Fruit fly (Drosophila melanogaster): Measurements from ENCODE around the gene ND-39.

The ND-39 gene

DNA sequence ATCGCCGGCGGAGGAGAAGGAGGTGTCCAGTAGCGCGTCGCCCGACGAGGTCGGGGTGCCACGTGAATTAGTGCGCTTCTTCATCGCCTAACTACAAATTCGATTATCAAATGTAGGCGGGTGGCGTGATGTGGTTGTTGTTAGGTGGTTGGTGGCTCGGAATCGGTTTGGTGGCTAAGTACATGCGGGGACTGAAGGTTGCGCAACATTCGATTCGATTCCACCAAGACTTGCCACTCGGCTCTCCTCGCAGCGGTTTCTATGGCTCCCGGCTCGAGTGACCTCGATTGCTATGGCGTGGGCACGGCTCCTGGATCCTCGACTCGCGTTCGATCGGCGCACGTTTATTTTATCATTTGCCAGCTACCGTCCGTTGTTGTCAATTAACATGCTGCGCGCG, 33.9 kb downstream of the ND-39 start:
- no peak for TF ChIP-seq noc (tag; optimal IDR thresholded peaks at IDR 0.05)

DNA sequence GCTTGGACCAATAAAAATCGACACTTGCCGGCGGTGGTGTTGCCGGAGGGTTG, 34.1 kb downstream of the ND-39 start, which contains the start of gene Pss:
Pss (minus strand) TSS at position 32 of the 53 bp plus-strand sequence.
- TF ChIP-seq noc (tag; optimal IDR thresholded peaks at IDR 0.05): no peak

DNA sequence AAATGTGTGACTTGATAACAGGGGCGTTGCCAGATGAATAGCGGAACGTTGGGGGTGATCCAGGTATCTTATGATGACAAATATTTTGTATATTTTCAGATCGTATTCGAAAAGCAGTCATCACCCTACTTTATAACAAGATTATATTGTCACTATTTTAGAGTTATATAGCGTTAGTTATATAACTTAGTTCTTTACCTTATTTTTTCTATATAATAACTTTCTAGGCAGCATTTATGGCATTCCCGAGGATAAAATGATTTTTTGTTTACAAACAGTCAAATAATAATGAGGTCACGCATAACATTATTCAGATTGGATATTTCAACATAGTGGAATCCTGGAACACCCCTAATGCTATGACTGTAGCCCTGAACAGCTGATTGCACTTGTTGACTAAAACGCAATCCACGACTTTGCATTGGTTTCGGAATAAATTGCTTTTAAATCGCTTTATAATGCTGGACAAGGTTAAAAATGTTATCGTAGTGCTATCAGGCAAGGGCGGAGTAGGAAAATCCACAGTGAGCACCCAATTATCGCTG, 34.4 kb downstream of the ND-39 start, which contains the start of gene Nubp2:
Nubp2 (plus strand) TSS at position 381 of the 545 bp plus-strand sequence.
- TF ChIP-seq noc (tag; optimal IDR thresholded peaks at IDR 0.05): peak; percentile 95

DNA sequence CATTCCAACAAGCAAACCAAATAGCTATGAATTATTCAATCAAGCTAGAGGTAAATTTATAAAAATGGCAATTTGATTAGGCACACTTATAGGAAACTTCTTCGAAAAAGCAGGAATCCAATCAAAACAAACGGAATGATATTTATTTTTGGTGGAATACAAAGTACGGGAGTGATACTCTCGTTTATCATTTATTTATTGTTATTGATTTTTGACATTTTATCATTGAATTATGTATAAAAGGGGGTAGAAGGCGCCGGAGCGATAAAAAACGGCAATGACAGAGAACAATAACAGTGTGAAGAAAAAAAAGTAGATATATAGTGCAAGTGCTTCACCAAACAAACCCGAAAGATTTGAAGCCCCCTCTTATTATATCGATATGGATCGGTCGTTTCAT, 38.0 kb downstream of the ND-39 start:
- no peak for TF ChIP-seq noc (tag; optimal IDR thresholded peaks at IDR 0.05)

DNA sequence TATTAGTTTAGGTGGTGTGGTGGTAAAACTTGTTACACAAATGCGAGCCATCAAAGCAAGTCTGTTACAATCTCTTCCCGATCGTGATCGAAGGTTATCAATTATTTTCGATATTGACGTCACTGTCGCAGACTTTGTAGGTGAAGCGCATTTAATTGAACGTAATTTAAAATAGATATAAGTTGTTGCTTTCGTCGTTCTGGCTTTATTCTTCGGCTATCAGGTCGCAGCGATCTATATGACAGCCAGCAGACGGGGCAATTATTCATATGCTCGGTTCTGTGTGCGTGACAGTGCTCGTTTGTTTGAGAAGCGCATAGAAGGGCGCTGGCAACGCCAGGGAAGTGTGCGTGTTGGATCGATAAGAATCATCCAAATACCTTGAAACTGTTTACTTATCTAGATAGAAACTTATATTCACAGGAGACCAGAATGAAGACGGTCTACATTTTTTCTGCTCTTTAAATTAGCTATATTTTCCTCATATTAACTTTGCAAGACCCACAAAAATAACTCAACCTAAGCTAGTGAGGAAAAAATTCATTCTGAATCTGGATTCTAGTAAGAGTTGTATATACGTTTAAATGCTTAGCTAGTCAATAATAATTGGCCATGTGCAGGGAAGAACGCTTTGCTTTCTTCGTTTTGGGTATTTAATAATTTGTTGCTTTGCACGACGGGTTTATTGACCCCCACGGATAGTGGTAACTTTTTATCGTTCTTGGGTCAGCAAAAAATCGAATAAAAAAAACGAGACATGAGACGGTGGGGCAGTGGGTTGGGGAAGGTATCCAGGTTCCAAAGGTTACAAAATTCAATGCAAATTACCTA, 38.7 kb downstream of the ND-39 start:
- no peak for TF ChIP-seq noc (tag; optimal IDR thresholded peaks at IDR 0.05)

DNA sequence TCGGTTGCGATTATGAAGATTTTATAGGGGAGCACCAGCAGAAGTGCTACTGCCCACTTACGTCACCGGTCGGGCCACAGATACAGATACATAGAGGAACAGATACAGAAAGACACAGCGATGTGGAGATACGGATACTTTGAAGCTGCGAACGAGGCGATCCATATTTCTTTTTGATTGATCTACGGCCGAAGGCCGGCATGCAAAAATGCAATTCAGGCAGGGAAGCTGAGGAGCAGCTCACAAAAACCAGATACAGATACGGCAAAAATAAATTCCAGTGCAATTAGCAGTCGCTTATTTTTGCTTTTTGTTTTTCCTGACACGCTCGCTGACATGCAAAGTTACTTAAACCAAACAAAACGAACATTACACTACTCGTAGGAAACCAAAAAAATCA, 39.4 kb downstream of the ND-39 start:
- TF ChIP-seq noc (tag; optimal IDR thresholded peaks at IDR 0.05): no peak

dm6 chr3L:20533409-20533808, 41.5 kb downstream of the ND-39 start, which contains the start of gene CG13250:
CG13250 (plus strand) TSS chr3L:20533709.
- TF ChIP-seq noc (tag; optimal IDR thresholded peaks at IDR 0.05): no peak

DNA sequence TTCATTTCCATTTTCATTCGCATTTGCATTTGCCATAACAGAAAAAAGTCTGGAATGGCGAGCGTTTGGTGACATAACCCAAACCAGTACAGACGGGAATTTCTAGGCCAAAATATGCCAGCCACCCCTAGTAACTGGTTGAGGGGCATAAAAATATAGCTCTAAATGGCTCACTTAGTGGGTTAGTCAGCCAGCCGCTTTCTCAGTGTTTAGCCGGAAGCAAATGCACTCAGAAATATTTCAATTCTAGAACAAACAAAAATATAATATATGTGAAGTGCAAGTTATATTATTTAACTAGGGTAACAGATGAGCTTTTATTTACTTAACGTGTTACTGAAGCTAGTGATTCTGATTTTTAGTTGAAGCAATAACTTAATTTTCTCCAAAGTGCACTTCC, 45.0 kb downstream of the ND-39 start:
- no peak for TF ChIP-seq noc (tag; optimal IDR thresholded peaks at IDR 0.05)

DNA sequence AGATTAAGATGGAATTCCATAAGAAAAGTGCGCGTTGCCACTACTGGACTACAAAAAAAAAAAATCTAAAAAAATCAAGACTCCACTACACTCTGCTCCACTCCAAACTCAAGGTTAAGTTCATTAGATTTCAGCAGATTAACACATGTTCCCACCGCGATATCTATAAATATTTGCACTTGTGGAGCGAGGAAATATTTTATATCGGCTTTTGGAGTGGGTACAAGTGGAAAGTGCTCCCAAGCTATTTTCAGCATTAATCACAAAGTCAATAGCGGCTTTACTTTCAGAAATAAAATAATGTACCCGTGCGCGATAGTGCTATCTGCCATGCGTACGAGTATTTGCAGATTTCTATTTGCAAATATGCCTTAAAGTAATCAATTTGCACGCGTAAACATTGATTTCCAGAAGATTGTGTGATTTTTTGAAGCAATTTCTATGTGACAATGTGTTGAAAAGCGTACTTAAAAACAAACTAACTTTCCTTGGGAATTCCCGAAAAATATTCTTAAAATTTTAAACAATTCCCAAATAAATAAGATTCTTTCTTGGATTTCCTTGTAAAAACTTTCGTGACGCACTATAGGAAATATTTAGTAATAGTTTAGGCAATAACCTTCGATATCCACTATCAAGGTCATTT, 45.9 kb downstream of the ND-39 start:
- peak; percentile 59 for TF ChIP-seq noc (tag; optimal IDR thresholded peaks at IDR 0.05)

DNA sequence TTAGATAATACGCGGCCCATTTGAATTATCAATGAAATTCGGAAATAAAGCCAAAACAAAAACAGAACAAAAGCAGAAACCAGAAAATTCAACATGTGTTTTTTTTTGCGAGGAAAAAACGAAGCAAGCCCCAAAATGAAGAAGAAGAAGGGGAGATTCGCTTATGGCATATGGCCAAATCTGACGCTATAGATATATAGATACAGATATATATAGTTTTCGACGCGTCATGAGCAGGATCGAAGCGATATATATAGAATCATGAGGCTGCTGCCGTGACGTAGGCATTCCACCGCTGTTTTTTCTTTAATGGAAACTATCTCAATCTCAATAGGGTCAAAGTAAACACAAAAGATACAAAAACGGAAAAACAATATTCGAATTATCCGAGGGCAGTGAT, 46.6 kb downstream of the ND-39 start:
- no peak for TF ChIP-seq noc (tag; optimal IDR thresholded peaks at IDR 0.05)

DNA sequence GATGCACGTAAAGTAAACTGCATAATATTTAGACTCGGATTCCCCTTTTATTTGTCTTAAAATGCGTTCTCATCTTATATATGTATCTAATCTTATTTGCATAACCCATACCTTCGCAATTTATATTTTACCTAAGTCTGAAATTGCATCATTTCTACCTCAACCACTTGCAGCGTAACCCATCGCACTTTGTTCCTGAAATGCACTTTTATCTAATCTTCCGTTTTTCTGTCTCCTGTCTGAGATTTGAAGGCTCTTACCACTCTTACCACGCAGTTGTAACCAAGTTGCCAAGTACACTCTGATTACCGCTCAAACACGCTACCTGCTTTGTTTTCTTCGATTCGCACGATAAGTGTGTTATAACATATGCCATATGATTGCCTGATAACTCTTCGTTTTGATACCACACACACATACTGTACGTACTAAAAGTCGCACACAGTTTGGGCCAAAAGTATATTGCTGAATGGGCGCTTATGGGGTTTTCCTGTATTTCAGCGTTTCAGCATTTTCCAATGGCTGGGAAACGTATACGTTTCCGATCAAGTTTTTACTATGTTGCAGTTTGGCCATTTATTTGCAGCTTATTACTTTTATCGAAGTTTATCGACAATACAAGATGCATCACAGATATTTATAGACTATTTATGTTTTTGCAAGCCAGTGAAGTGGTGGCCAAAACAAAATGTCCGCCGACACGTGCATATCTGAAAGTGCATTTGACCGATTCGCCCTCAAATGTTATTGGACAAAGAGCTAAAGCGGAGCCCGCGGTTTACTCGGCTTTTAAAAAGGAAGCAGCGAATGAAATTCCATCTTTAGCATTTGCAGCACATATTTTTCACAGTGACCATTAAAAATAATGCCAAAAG, 47.5 kb downstream of the ND-39 start:
- TF ChIP-seq noc (tag; optimal IDR thresholded peaks at IDR 0.05): peak; percentile 24

dm6 chr3L:20540182-20540974, 48.5 kb downstream of the ND-39 start, which contains the start of gene Rcd2:
Rcd2 (minus strand) TSS chr3L:20540417.
- TF ChIP-seq noc (tag; optimal IDR thresholded peaks at IDR 0.05): peak; percentile 88

DNA sequence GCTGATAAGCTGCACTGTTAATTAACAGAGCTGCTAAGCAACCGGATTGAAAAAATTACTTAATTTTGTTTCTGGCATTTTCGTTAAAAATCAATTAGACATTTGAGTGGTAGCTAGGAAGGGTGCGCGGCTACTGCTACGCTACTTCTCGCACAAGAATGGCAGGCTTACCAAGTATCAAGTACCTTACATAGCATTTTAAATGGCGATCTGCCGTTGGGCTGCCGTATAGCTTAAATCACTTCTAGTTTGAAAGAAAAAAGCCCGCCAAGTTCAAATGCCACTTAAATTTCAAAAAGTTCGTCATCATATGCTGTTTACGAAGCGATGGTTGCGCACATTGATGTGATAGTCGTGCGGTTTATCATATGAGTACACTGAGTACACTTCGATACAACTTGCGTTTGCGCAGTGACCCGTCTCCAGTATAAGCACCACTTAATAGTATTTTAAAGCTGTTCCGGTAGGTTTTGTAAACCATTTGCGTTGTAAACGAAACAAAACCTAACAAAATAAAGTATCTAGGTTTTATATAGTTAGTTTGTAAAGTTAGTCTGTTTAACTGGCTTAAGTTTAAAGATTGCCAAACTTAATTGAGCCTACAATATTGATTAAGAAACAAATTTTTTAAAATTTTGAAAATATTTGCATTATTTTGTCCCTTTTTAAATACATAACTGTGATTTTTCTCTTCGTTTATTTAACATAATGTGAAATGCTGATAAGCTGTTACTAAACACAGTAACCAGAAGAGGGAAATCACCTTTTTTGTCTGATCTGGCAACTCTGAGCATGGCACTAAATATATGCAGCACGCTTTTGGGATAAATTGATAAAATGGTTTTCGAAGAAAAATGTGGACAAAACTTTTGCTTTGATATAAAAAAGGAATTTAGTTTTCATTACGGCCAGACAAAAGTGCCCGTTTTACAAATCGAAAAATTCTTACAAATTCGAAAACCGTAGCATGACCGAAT, 49.4 kb downstream of the ND-39 start:
- no peak for TF ChIP-seq noc (tag; optimal IDR thresholded peaks at IDR 0.05)

Data from whole organism, larva.